Worm (Caenorhabditis elegans) whole organism, dauer: ENCODE measurements around the gene vhp-1.

Source experiments
- unc-62 ChIP-seq: sonication (generic microtip); optimal IDR thresholded peaks from 2 replicates; lab custom pipeline; 2017; ENCODE audit warnings: missing biosample characterization, missing genetic modification reagents, missing genetic modification characterization

vhp-1 gene

ce11 chrII:5359252-5359651 lies 36.2 kb downstream of the vhp-1 start, which contains the start of gene sec-6:
sec-6 (plus strand) TSS chrII:5359552.
- no peak for TF ChIP-seq unc-62 (GFP tag; lab: Kevin White, UChicago)

ce11 chrII:5364516-5364915 lies 41.4 kb downstream of the vhp-1 start:
- TF ChIP-seq unc-62 (GFP tag; lab: Kevin White, UChicago) = no peak

- TF ChIP-seq unc-62 (GFP tag; lab: Kevin White, UChicago) = no peak
These were observed 42.6 kb downstream of the vhp-1 start, which contains the start of gene F09E5.16 for ce11 chrII:5365645-5366044. F09E5.16 (minus strand) TSS chrII:5365745.

DNA sequence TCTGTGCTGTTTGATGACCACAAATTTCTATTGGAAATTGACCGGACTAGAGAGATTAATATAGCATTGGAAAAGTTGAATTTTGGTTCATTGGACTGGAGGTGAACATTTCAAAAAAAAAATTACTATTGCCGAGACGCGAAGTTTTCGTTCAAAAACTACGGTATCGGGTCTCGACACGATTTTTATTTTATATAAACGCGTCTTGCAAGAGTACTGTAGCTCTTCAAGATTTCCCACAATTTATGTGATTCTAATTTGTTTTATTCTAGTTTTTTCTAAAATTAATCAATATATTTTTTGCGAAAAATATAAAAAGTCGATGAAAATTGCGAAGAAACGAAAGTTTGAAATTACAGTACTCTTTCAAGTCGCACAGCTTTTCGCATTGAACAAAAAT lies 47.6 kb downstream of the vhp-1 start, which contains the start of gene F09E5.12:
Gene F09E5.12 (minus strand): TSS at position 101 of the 400 bp plus-strand sequence.
- TF ChIP-seq unc-62 (GFP tag; lab: Kevin White, UChicago) = no peak

- no peak for TF ChIP-seq unc-62 (GFP tag; lab: Kevin White, UChicago)
These were observed 50.4 kb downstream of the vhp-1 start, which contains the start of the genes agt-2 and F09E5.3 for ce11 chrII:5373275-5374047. agt-2 (minus strand) TSS chrII:5373827. F09E5.3 (plus strand) TSS chrII:5373997.

ce11 chrII:5374967-5375366 lies 51.9 kb downstream of the vhp-1 start, which contains the start of gene algn-2:
algn-2 (plus strand) TSS chrII:5375267.
- TF ChIP-seq unc-62 (GFP tag; lab: Kevin White, UChicago) = no peak

ce11 chrII:5377467-5378238 lies 54.6 kb downstream of the vhp-1 start, which contains the start of gene prdx-2:
prdx-2 (plus strand) TSS chrII:5378195.
- TF ChIP-seq unc-62 (GFP tag; lab: Kevin White, UChicago) = no peak

ce11 chrII:5378239-5378521 lies 55.1 kb downstream of the vhp-1 start:
- no peak for TF ChIP-seq unc-62 (GFP tag; lab: Kevin White, UChicago)

DNA sequence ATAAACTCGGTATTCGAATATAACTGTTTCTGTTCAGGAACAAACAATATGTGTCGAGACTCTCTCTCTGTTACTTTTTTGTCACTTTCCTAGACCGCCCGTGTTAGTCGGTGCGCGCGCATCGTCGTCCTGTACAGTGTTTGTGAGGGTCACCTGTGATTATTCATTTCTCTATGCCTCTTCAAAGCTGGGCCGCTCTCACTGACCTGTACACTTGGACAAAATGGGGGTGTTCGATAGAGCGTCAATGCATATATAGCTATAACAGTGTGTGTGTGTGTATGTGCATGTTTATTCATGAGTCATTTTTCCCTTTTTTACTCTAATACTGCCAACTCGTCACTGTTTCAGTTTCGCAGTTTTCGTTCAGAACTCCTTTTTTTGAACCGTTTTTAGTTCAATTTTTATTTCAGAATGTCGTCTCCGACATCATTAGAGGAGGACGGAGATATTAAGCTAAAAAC lies 56.6 kb downstream of the vhp-1 start, which contains the start of gene pkc-3:
Gene pkc-3 (plus strand): TSS at position 414 of the 464 bp plus-strand sequence.
- TF ChIP-seq unc-62 (GFP tag; lab: Kevin White, UChicago) = no peak

ce11 chrII:5384282-5384681 lies 61.2 kb downstream of the vhp-1 start:
- no peak for TF ChIP-seq unc-62 (GFP tag; lab: Kevin White, UChicago)

DNA sequence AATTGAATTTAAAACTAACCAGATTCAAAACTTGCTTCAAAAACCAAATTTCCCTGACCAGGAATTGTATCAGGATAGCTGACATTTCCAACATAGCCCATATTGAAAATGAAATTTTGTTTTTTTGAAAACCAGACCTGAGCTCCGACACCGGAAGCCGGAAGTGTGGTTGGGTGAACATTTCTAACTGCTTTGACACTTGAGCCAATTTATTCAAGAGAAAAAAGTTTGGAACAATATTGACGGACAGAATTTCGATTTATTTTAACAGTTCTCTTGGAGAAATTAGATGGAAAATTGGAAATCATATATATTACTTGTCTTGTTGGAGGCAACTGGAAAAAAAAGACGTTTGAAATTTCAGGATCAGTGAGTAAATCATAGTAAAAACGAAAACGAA lies 64.1 kb downstream of the vhp-1 start, which contains the start of gene ccpp-6:
Gene ccpp-6 (minus strand): TSS at position 101 of the 400 bp plus-strand sequence.
- TF ChIP-seq unc-62 (GFP tag; lab: Kevin White, UChicago) = no peak

ce11 chrII:5388786-5389421 lies 65.8 kb downstream of the vhp-1 start, which contains the start of gene rsp-4:
rsp-4 (minus strand) TSS chrII:5388836.
- TF ChIP-seq unc-62 (GFP tag; lab: Kevin White, UChicago) = no peak

ce11 chrII:5389831-5390323 lies 66.8 kb downstream of the vhp-1 start, which contains the start of gene ndx-6:
ndx-6 (minus strand) TSS chrII:5389881.
- TF ChIP-seq unc-62 (GFP tag; lab: Kevin White, UChicago) = no peak
